Fruit fly (Drosophila melanogaster) whole organism, embryonic: ENCODE results near the gene alphaSnap.

Experiments
- ATbp ChIP-seq: fragments of 200-800 bp; sonication (Bioruptor generic); optimal IDR thresholded peaks from 2 replicates; lab custom pipeline; 2017; ENCODE audit warnings: missing biosample characterization, mild to moderate bottlenecking, missing genetic modification characterization, missing genetic modification reagents
- Awh ChIP-seq: fragments of 200-800 bp; sonication (Bioruptor generic); IDR thresholded peaks from 2 replicates; pipeline ENCODE4, ENCODE4 v1.3.6; 2022; ENCODE audit warnings: missing biosample characterization, missing genetic modification characterization
- CG10543 ChIP-seq: fragments of 200-800 bp; sonication (Bioruptor generic); optimal IDR thresholded peaks from 3 replicates; lab custom pipeline; 2017; ENCODE audit warnings: missing biosample characterization, mild to moderate bottlenecking, missing genetic modification characterization, moderate library complexity
- CG15601 ChIP-seq: fragments of 200-800 bp; sonication (Bioruptor generic); optimal IDR thresholded peaks from 3 replicates; lab custom pipeline; 2019; ENCODE audit warnings: missing biosample characterization, mild to moderate bottlenecking, missing genetic modification characterization, moderate library complexity
- CG17802 ChIP-seq: fragments of 200-800 bp; sonication (Bioruptor generic); optimal IDR thresholded peaks from 2 replicates; lab custom pipeline; 2018; ENCODE audit warnings: missing biosample characterization, mild to moderate bottlenecking, missing genetic modification characterization, moderate library complexity
- CG3065 ChIP-seq: fragments of 200-800 bp; sonication (Bioruptor generic); optimal IDR thresholded peaks from 2 replicates; lab custom pipeline; 2016; ENCODE audit warnings: missing biosample characterization, missing genetic modification characterization
- CG42726 ChIP-seq: fragments of 200-800 bp; sonication (Bioruptor generic); IDR thresholded peaks from 2 replicates; pipeline ENCODE4 v1.3.6; 2022; ENCODE audit warnings: missing biosample characterization, missing genetic modification characterization; ENCODE audit not compliant: partially characterized antibody
- CG6175 ChIP-seq: fragments of 200-800 bp; sonication (Bioruptor generic); IDR thresholded peaks from 3 replicates; pipeline ENCODE4 v1.3.6; 2022; ENCODE audit warnings: missing biosample characterization, missing genetic modification characterization
- CG6813 ChIP-seq: fragments of 200-800 bp; sonication (Bioruptor generic); optimal IDR thresholded peaks from 2 replicates; lab custom pipeline; 2017; ENCODE audit warnings: missing biosample characterization, missing genetic modification characterization, mild to moderate bottlenecking, moderate library complexity, missing genetic modification reagents
- CG7271 ChIP-seq: fragments of 200-800 bp; sonication (Bioruptor generic); optimal IDR thresholded peaks from 2 replicates; lab custom pipeline; 2018; ENCODE audit warnings: missing biosample characterization, mild to moderate bottlenecking, missing genetic modification characterization, moderate library complexity
- CG7372 ChIP-seq: fragments of 200-800 bp; sonication (Bioruptor generic); IDR thresholded peaks from 2 replicates; pipeline ENCODE4 v1.3.6; 2022; ENCODE audit warnings: missing biosample characterization, missing genetic modification characterization
- CG8388 ChIP-seq: fragments of 200-800 bp; sonication (Bioruptor generic); optimal IDR thresholded peaks from 2 replicates; lab custom pipeline; 2019; ENCODE audit warnings: missing biosample characterization, mild to moderate bottlenecking, missing genetic modification characterization, moderate library complexity
- CG9797 ChIP-seq: fragments of 200-800 bp; sonication (Bioruptor generic); optimal IDR thresholded peaks from 3 replicates; lab custom pipeline; 2018; ENCODE audit warnings: missing biosample characterization, mild to moderate bottlenecking, missing genetic modification characterization
- CG9817 ChIP-seq: fragments of 200-800 bp; sonication (Bioruptor generic); optimal IDR thresholded peaks from 2 replicates; lab custom pipeline; 2018; ENCODE audit warnings: missing biosample characterization, mild to moderate bottlenecking, missing genetic modification characterization, moderate library complexity
- D ChIP-seq, 2 experiments: fragments of 200-800 bp in 1 of 2; fragments of >200 bp in 1 of 2; sonication (Bioruptor generic) in 1 of 2; optimal IDR thresholded peaks; 2 replicates in 1 of 2; 3 replicates in 1 of 2; lab custom pipeline; 2017; ENCODE audit warnings: mild to moderate bottlenecking in 1 of 2, missing biosample characterization in 1 of 2, missing genetic modification characterization in 1 of 2, missing genetic modification reagents in 1 of 2
- D19B ChIP-seq: fragments of 200-800 bp; sonication (Bioruptor generic); optimal IDR thresholded peaks from 2 replicates; lab custom pipeline; 2017; ENCODE audit warnings: missing biosample characterization, mild to moderate bottlenecking, missing genetic modification characterization
- E2f2 ChIP-seq: fragments of 200-800 bp; sonication (Bioruptor generic); IDR thresholded peaks from 2 replicates; pipeline ENCODE4 v1.3.6; 2022; ENCODE audit warnings: missing biosample characterization, missing genetic modification characterization
- ERR ChIP-seq: fragments of 200-800 bp; sonication (Bioruptor generic); optimal IDR thresholded peaks from 2 replicates; lab custom pipeline; 2016; ENCODE audit warnings: missing biosample characterization, missing genetic modification characterization
- Kr ChIP-seq: fragments of 200-800 bp; sonication (Bioruptor generic); optimal IDR thresholded peaks from 2 replicates; lab custom pipeline; 2017; ENCODE audit warnings: missing biosample characterization, mild to moderate bottlenecking, missing genetic modification characterization
- Mad ChIP-seq: fragments of 200-800 bp; sonication (Bioruptor generic); optimal IDR thresholded peaks from 2 replicates; lab custom pipeline; 2016; ENCODE audit warnings: missing biosample characterization, missing genetic modification characterization
- Ravus ChIP-seq: fragments of 200-800 bp; sonication (Bioruptor generic); IDR thresholded peaks from 2 replicates; pipeline ENCODE4 v1.3.6; 2022; ENCODE audit warnings: missing biosample characterization, missing genetic modification characterization
- Trl ChIP-seq, 3 experiments: fragments of >200 bp in 2 of 3; fragments of 200-800 bp in 1 of 3; sonication (Bioruptor generic) in 1 of 3; optimal IDR thresholded peaks; 2 replicates in 1 of 3; 3 replicates in 2 of 3; lab custom pipeline; 2016 to 2017; ENCODE audit warnings: missing biosample characterization in 1 of 3, missing genetic modification characterization in 1 of 3
- Xrp1 ChIP-seq: fragments of 200-800 bp; sonication (Bioruptor generic); IDR thresholded peaks from 2 replicates; pipeline ENCODE4 v1.3.6; 2022; ENCODE audit warnings: missing biosample characterization, missing genetic modification characterization
- bab2 ChIP-seq: fragments of 200-800 bp; sonication (Bioruptor generic); optimal IDR thresholded peaks from 2 replicates; lab custom pipeline; 2016; ENCODE audit warnings: missing biosample characterization, missing genetic modification characterization
- croc ChIP-seq: fragments of 200-800 bp; sonication (Bioruptor generic); conservative IDR thresholded peaks from 3 replicates; pipeline ENCODE4 v1.3.6; 2022; ENCODE audit warnings: missing biosample characterization, missing genetic modification characterization
- crp ChIP-seq, 2 experiments: fragments of 200-800 bp; sonication (Bioruptor generic); optimal IDR thresholded peaks; 2 replicates in 1 of 2; 3 replicates in 1 of 2; lab custom pipeline; 2017; ENCODE audit warnings: missing biosample characterization in 2 of 2, missing genetic modification characterization in 2 of 2, mild to moderate bottlenecking in 1 of 2, moderate library complexity in 1 of 2
- danr ChIP-seq: fragments of 200-800 bp; sonication (Bioruptor generic); IDR thresholded peaks from 2 replicates; pipeline ENCODE4 v1.3.6; 2022; ENCODE audit warnings: missing biosample characterization, missing genetic modification characterization
- emc ChIP-seq: fragments of 200-800 bp; sonication (Bioruptor generic); optimal IDR thresholded peaks from 2 replicates; lab custom pipeline; 2016; ENCODE audit warnings: missing biosample characterization, missing genetic modification characterization
- fd64A ChIP-seq: fragments of 200-800 bp; sonication (Bioruptor generic); optimal IDR thresholded peaks from 3 replicates; lab custom pipeline; 2018; ENCODE audit warnings: missing biosample characterization, mild to moderate bottlenecking, missing genetic modification characterization
- gfzf ChIP-seq: fragments of 200-800 bp; sonication (Bioruptor generic); optimal IDR thresholded peaks from 2 replicates; lab custom pipeline; 2016; ENCODE audit warnings: missing biosample characterization, mild to moderate bottlenecking, missing genetic modification characterization, moderate library complexity
- gsb-n ChIP-seq: fragments of 200-800 bp; sonication (Bioruptor generic); optimal IDR thresholded peaks from 3 replicates; lab custom pipeline; 2018; ENCODE audit warnings: missing biosample characterization, mild to moderate bottlenecking, missing genetic modification characterization
- hb ChIP-seq: fragments of 200-800 bp; sonication (Bioruptor generic); IDR thresholded peaks from 3 replicates; pipeline ENCODE4 v1.3.6; 2022; ENCODE audit warnings: missing biosample characterization, missing genetic modification characterization; ENCODE audit not compliant: partially characterized antibody
- ken ChIP-seq: fragments of 200-800 bp; sonication (Bioruptor generic); IDR thresholded peaks from 3 replicates; pipeline ENCODE4 v1.3.6; 2022; ENCODE audit warnings: missing biosample characterization, missing genetic modification characterization
- lab ChIP-seq: fragments of 200-800 bp; sonication (Bioruptor generic); optimal IDR thresholded peaks from 3 replicates; lab custom pipeline; 2017; ENCODE audit warnings: missing biosample characterization, missing genetic modification characterization, mild to moderate bottlenecking, moderate library complexity, missing genetic modification reagents
- lmd ChIP-seq: fragments of 200-800 bp; sonication (Bioruptor generic); IDR thresholded peaks from 2 replicates; pipeline ENCODE4 v1.3.6; 2022; ENCODE audit warnings: missing biosample characterization, missing genetic modification characterization
- oc ChIP-seq: fragments of 200-800 bp; sonication (Bioruptor generic); optimal IDR thresholded peaks from 2 replicates; lab custom pipeline; 2018; ENCODE audit warnings: missing biosample characterization, mild to moderate bottlenecking, missing genetic modification characterization, moderate library complexity
- odd ChIP-seq: fragments of 200-800 bp; sonication (Bioruptor generic); optimal IDR thresholded peaks from 2 replicates; lab custom pipeline; 2017; ENCODE audit warnings: missing biosample characterization, mild to moderate bottlenecking, missing genetic modification characterization
- pfk ChIP-seq: fragments of 200-800 bp; sonication (Bioruptor generic); optimal IDR thresholded peaks from 2 replicates; lab custom pipeline; 2018; ENCODE audit warnings: missing biosample characterization, mild to moderate bottlenecking, missing genetic modification characterization, moderate library complexity
- pho ChIP-seq: fragments of 200-800 bp; sonication (Bioruptor generic); optimal IDR thresholded peaks from 2 replicates; lab custom pipeline; 2016; ENCODE audit warnings: missing biosample characterization, missing genetic modification characterization
- prd ChIP-seq, 3 experiments: fragments of >200 bp in 2 of 3; fragments of 200-800 bp in 1 of 3; sonication (Bioruptor generic) in 1 of 3; optimal IDR thresholded peaks in 2 of 3; IDR thresholded peaks in 1 of 3; 2 replicates in 2 of 3; 3 replicates in 1 of 3; pipeline versions ENCODE4 v1.3.6 to Lab custom; 2017 to 2022; ENCODE audit warnings: missing biosample characterization in 1 of 3, missing genetic modification characterization in 1 of 3
- ranshi ChIP-seq: fragments of 200-800 bp; sonication (Bioruptor generic); IDR thresholded peaks from 2 replicates; pipeline ENCODE4 v1.3.6; 2022; ENCODE audit warnings: missing biosample characterization, missing genetic modification characterization
- run ChIP-seq: fragments of 200-800 bp; sonication (Bioruptor generic); optimal IDR thresholded peaks from 3 replicates; lab custom pipeline; 2018; ENCODE audit warnings: missing biosample characterization, mild to moderate bottlenecking, missing genetic modification characterization
- sens-2 ChIP-seq: fragments of 200-800 bp; sonication (Bioruptor generic); IDR thresholded peaks from 2 replicates; pipeline ENCODE4 v1.3.6; 2022; ENCODE audit warnings: missing biosample characterization, missing genetic modification characterization
- sim ChIP-seq: fragments of 200-800 bp; sonication (Bioruptor generic); IDR thresholded peaks from 2 replicates; pipeline ENCODE4 v1.3.6; 2022; ENCODE audit warnings: missing biosample characterization, missing genetic modification characterization
- sug ChIP-seq: fragments of 200-800 bp; optimal IDR thresholded peaks from 2 replicates; lab custom pipeline; 2019; ENCODE audit warnings: missing biosample characterization, mild to moderate bottlenecking, missing genetic modification characterization, moderate library complexity
- tap ChIP-seq: fragments of 200-800 bp; optimal IDR thresholded peaks from 3 replicates; lab custom pipeline; 2019; ENCODE audit warnings: missing biosample characterization, mild to moderate bottlenecking, missing genetic modification characterization, moderate library complexity
- vfl ChIP-seq: fragments of 200-800 bp; sonication (Bioruptor generic); optimal IDR thresholded peaks from 2 replicates; lab custom pipeline; 2016; ENCODE audit warnings: missing biosample characterization, missing genetic modification characterization
- vvl ChIP-seq: fragments of 200-800 bp; sonication (Bioruptor generic); IDR thresholded peaks from 2 replicates; pipeline ENCODE4 v1.3.6; 2022; ENCODE audit warnings: missing biosample characterization, missing genetic modification characterization
- yki ChIP-seq: fragments of >200 bp; optimal IDR thresholded peaks from 3 replicates; lab custom pipeline; 2018
- zen2 ChIP-seq: fragments of 200-800 bp; sonication (Bioruptor generic); IDR thresholded peaks from 3 replicates; pipeline ENCODE4 v1.3.6; 2022; ENCODE audit warnings: missing biosample characterization, missing genetic modification characterization; ENCODE audit not compliant: partially characterized antibody

The alphaSnap gene

DNA sequence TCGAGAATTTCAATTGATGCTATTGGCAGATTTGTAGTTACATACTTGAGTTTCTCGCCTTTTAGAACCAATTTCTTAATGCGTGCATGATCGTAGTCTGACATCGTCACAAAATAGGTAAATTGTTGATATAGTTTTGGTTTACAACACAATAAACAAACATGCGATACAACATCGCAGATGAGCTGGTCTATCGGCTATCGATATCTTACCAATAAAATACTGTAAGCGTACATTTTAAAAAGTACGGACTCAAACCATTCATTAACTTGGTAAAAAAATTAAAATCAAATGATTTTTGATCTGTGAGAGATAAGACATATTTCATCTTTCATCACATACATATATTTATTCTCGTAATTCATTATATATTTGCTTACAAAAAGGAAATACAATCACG, 16.6 kb upstream of the alphaSnap start, which contains the start of gene FRG1 (continued):
- TF ChIP-seq D (optimal IDR thresholded peaks at IDR 0.05; lab: Kevin White, UChicago) (no peak), D (GFP tag; optimal IDR thresholded peaks at IDR 0.05; lab: Kevin White, UChicago) (no peak), bab2 (no peak), pfk (GFP tag; lab: Kevin White, UChicago) (no peak), tap (tag; lab: Kevin White, UChicago) (no peak), CG8388 (GFP tag; lab: Kevin White, UChicago) (no peak), ERR (no peak), prd (optimal IDR thresholded peaks at IDR 0.05; lab: Kevin White, UChicago) (no peak), prd (GFP tag; IDR thresholded peaks at IDR 0.05; lab: Robert Waterston, UW) (no peak), oc (no peak), danr (GFP tag; lab: Robert Waterston, UW) (no peak), lmd (GFP tag; lab: Robert Waterston, UW) (no peak), ranshi (GFP tag; lab: Robert Waterston, UW) (no peak), E2f2 (peak; percentile 68), Xrp1 (no peak), CG9817 (tag; lab: Kevin White, UChicago) (no peak), CG9797 (GFP tag; lab: Kevin White, UChicago) (no peak), Ravus (GFP tag; lab: Robert Waterston, UW) (no peak), Trl (optimal IDR thresholded peaks at IDR 0.05; lab: Kevin White, UChicago) (no peak), Trl (GFP tag; optimal IDR thresholded peaks at IDR 0.05; lab: Kevin White, UChicago) (no peak), sim (no peak), odd (GFP tag; lab: Kevin White, UChicago) (no peak), run (no peak), D19B (GFP tag; lab: Kevin White, UChicago) (no peak), hb (no peak), CG6813 (GFP tag; lab: Kevin White, UChicago) (no peak), sug (tag; lab: Kevin White, UChicago) (no peak), croc (GFP tag; lab: Robert Waterston, UW) (no peak), emc (GFP tag; lab: Kevin White, UChicago) (no peak), vfl (GFP tag; lab: Kevin White, UChicago) (no peak), CG7372 (GFP tag; lab: Robert Waterston, UW) (no peak), fd64A (GFP tag; lab: Kevin White, UChicago) (no peak), CG15601 (tag; lab: Kevin White, UChicago) (no peak), CG17802 (tag; lab: Kevin White, UChicago) (no peak), vvl (GFP tag; lab: Robert Waterston, UW) (no peak), sens-2 (GFP tag; lab: Robert Waterston, UW) (no peak), ATbp (GFP tag; lab: Kevin White, UChicago) (no peak), CG7271 (no peak), crp (GFP tag; optimal IDR thresholded peaks at IDR 0.05; lab: Kevin White, UChicago) (peak in 1 of 2 experiments; percentile 5), ken (GFP tag; lab: Robert Waterston, UW) (no peak), Kr (GFP tag; lab: Kevin White, UChicago) (no peak), CG3065 (GFP tag; lab: Kevin White, UChicago) (no peak), zen2 (GFP tag; lab: Robert Waterston, UW) (peak; percentile 47; the same call in 2 of the 3 replicates), lab (GFP tag; lab: Kevin White, UChicago) (no peak), Mad (no peak), gfzf (GFP tag; lab: Kevin White, UChicago) (peak; percentile 49), CG42726 (GFP tag; lab: Robert Waterston, UW) (no peak; the same call in 1 of the 2 replicates), CG6175 (no peak), pho (GFP tag; lab: Kevin White, UChicago) (no peak), CG10543 (GFP tag; lab: Kevin White, UChicago) (no peak), Awh (GFP tag; lab: Robert Waterston, UW) (no peak), yki (lab: Kevin White, UChicago) (no peak), gsb-n (tag; lab: Kevin White, UChicago) (no peak)
